Worm (Caenorhabditis elegans) whole organism, early embryonic: ENCODE data around the gene dpy-1.

ENCODE experiments used
- ama-1 ChIP-seq: fragments of 150-350 bp; optimal IDR thresholded peaks from 2 replicates; lab custom pipeline; 2014
- flt-1 ChIP-seq: fragments of 200-800 bp; sonication (Bioruptor generic); IDR thresholded peaks from 2 replicates; pipeline ENCODE4 v1.3.6; 2022; ENCODE audit warnings: missing genetic modification characterization, missing compliant biosample characterization
- pes-1 ChIP-seq: fragments of 200-800 bp; sonication (Bioruptor generic); IDR thresholded peaks from 2 replicates; pipeline ENCODE4 v1.3.6; 2022; ENCODE audit warnings: missing genetic modification reagents, missing genetic modification characterization, missing compliant biosample characterization
- tbx-37 ChIP-seq: fragments of 200-800 bp; sonication (Bioruptor generic); conservative IDR thresholded peaks from 2 replicates; pipeline ENCODE4 v1.3.6; 2022; ENCODE audit warnings: missing genetic modification reagents, missing genetic modification characterization, missing compliant biosample characterization

DNA sequence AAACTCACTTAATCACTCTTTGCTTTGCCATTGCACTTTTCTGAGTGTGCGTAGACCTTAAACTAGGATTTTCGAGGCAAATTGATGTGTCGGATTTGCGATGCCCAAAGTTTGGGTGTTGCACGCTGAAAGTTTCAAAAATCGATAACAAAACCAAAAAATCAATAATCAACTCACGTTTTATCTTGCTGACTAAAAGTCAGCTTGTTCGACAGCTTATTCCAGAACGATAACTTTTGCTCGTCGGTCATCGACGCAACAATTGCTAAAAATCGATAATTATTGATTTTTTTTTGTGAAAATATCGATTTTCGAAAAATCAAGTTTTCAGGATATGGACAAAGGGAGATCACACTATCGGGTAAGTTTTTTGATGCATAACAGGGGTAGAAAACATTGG lies 35.2 kb downstream of the dpy-1 start:
- TF ChIP-seq tbx-37 (GFP tag; lab: Robert Waterston, UW), result no peak
- no peak for TF ChIP-seq ama-1
- TF ChIP-seq pes-1 (GFP tag; lab: Robert Waterston, UW), result no peak
- no peak for TF ChIP-seq flt-1 (GFP tag; lab: Robert Waterston, UW)
